Worm (Caenorhabditis elegans): ENCODE measurements around the gene T23F11.2.
A peak's percentile ranks its signal among the peaks of the same experiment; 100 is the strongest.

Gene T23F11.2

ce11 chrIII:4626148-4626922 is 29.0 kb downstream of the T23F11.2 start:
- TF ChIP-seq ceh-90 (tag; optimal IDR thresholded peaks at IDR 0.05): no peak
- no peak for TF ChIP-seq egl-27 (tag; optimal IDR thresholded peaks at IDR 0.05)
- no peak for TF ChIP-seq efl-1 (optimal IDR thresholded peaks at IDR 0.05)
- no peak for TF ChIP-seq efl-1 (GFP tag; optimal IDR thresholded peaks at IDR 0.05 in 1 of 2)
- TF ChIP-seq skn-1 (tag; optimal IDR thresholded peaks at IDR 0.05): no peak
- TF ChIP-seq lin-14 (GFP tag; optimal IDR thresholded peaks at IDR 0.05): peak; percentile 62
- no peak for TF ChIP-seq fkh-4 (tag; optimal IDR thresholded peaks at IDR 0.05; ENCODE audit: borderline replicate concordance)
- TF ChIP-seq tlp-1 (tag; optimal IDR thresholded peaks at IDR 0.05): no peak
- no peak for TF ChIP-seq efl-3 (GFP tag; optimal IDR thresholded peaks at IDR 0.05)
- TF ChIP-seq fkh-10 (GFP tag; optimal IDR thresholded peaks at IDR 0.05): peak; percentile 78
- no peak for TF ChIP-seq mep-1 (tag; optimal IDR thresholded peaks at IDR 0.05)
- no peak for TF ChIP-seq nhr-11 (tag; optimal IDR thresholded peaks at IDR 0.05)
- peak; percentile 49; the same call in 1 of the 2 replicates for TF ChIP-seq mab-9 (GFP tag; IDR thresholded peaks at IDR 0.05)
- TF ChIP-seq nhr-71 (tag; optimal IDR thresholded peaks at IDR 0.05): no peak
- no peak for TF ChIP-seq rnt-1 (tag; optimal IDR thresholded peaks at IDR 0.05)
- TF ChIP-seq unc-130 (tag; optimal IDR thresholded peaks at IDR 0.05): no peak
- TF ChIP-seq lin-13 (GFP tag; optimal IDR thresholded peaks at IDR 0.05): no peak
- TF ChIP-seq ztf-11 (tag; optimal IDR thresholded peaks at IDR 0.05): no peak
- TF ChIP-seq snpc-4 (tag; optimal IDR thresholded peaks at IDR 0.05): no peak

ce11 chrIII:4622375-4623130 is 32.7 kb downstream of the T23F11.2 start, which contains the start of gene lron-5:
lron-5 (plus strand) TSS chrIII:4623029.
- TF ChIP-seq lin-14 (GFP tag; optimal IDR thresholded peaks at IDR 0.05) (peak; percentile 48), ets-5 (GFP tag; IDR thresholded peaks at IDR 0.05) (no peak), fkh-10 (GFP tag; optimal IDR thresholded peaks at IDR 0.05) (peak; percentile 46)

ce11 chrIII:4616071-4616571 is 39.2 kb downstream of the T23F11.2 start, which contains the start of gene lips-3:
lips-3 (plus strand) TSS chrIII:4616528.
- TF ChIP-seq unc-98 (GFP tag; IDR thresholded peaks at IDR 0.05) (no peak), blmp-1 (tag; optimal IDR thresholded peaks at IDR 0.05) (peak; percentile 91), lin-14 (GFP tag; optimal IDR thresholded peaks at IDR 0.05) (peak; percentile 11)

- TF ChIP-seq F16B12.6 (tag; optimal IDR thresholded peaks at IDR 0.05): peak; percentile 67
- TF ChIP-seq lir-3 (tag; optimal IDR thresholded peaks at IDR 0.05; ENCODE audit: poor library complexity): no peak
- TF ChIP-seq mab-9 (GFP tag; IDR thresholded peaks at IDR 0.05): no peak
- peak; percentile 15 for TF ChIP-seq swsn-7 (tag; optimal IDR thresholded peaks at IDR 0.05)
- peak; percentile 40 for TF ChIP-seq snu-23 (GFP tag; optimal IDR thresholded peaks at IDR 0.05)
- TF ChIP-seq sup-37 (GFP tag; optimal IDR thresholded peaks at IDR 0.05): no peak
- TF ChIP-seq elt-3 (tag; optimal IDR thresholded peaks at IDR 0.05): peak in 1 of 6 experiments; percentile 20
- TF ChIP-seq mep-1 (tag; optimal IDR thresholded peaks at IDR 0.05): peak; percentile 62
- TF ChIP-seq lsy-2 (tag; optimal IDR thresholded peaks at IDR 0.05): peak in 1 of 2 experiments; percentile 25
- TF ChIP-seq efl-1 (optimal IDR thresholded peaks at IDR 0.05): peak in 1 of 2 experiments; percentile 39
- TF ChIP-seq efl-1 (GFP tag; optimal IDR thresholded peaks at IDR 0.05 in 1 of 2): peak; percentile 2 to 72
- peak; percentile 4 for TF ChIP-seq nhr-71 (tag; optimal IDR thresholded peaks at IDR 0.05)
- peak; percentile 37 for TF ChIP-seq blmp-1 (tag; optimal IDR thresholded peaks at IDR 0.05)
- TF ChIP-seq lin-14 (GFP tag; optimal IDR thresholded peaks at IDR 0.05): peak; percentile 87
- peak; percentile 58 for TF ChIP-seq nhr-85 (tag)
- TF ChIP-seq efl-3 (GFP tag; optimal IDR thresholded peaks at IDR 0.05): no peak
- peak; percentile 5 for TF ChIP-seq fkh-8 (tag; optimal IDR thresholded peaks at IDR 0.05)
These were observed 42.9 kb downstream of the T23F11.2 start, which contains the start of gene sel-2 for ce11 chrIII:4612334-4612953. sel-2 (minus strand) TSS chrIII:4612384.

Measured in whole organism, L1 larva.